Fruit fly (Drosophila melanogaster) whole organism, embryonic: ENCODE results near the gene Teh2.

Source experiments
- CG1024 ChIP-seq: fragments of 200-800 bp; sonication (Bioruptor generic); IDR thresholded peaks from 2 replicates; pipeline ENCODE4 v1.3.6; 2022; ENCODE audit warnings: missing biosample characterization, missing genetic modification characterization
- CG12659 ChIP-seq: fragments of 200-800 bp; sonication (Bioruptor generic); optimal IDR thresholded peaks from 3 replicates; lab custom pipeline; 2017; ENCODE audit warnings: mild to moderate bottlenecking, missing biosample characterization, missing genetic modification reagents, missing genetic modification characterization
- CG13287 ChIP-seq: fragments of 200-800 bp; sonication (Bioruptor generic); IDR thresholded peaks from 2 replicates; pipeline ENCODE4 v1.3.6; 2022; ENCODE audit warnings: missing biosample characterization, missing genetic modification characterization; ENCODE audit not compliant: partially characterized antibody
- CG15011 ChIP-seq: fragments of 200-800 bp; sonication (Bioruptor generic); optimal IDR thresholded peaks from 3 replicates; lab custom pipeline; 2018; ENCODE audit warnings: missing biosample characterization, mild to moderate bottlenecking, missing genetic modification characterization
- CG15479 ChIP-seq: fragments of 200-800 bp; sonication (Bioruptor generic); optimal IDR thresholded peaks from 3 replicates; lab custom pipeline; 2019; ENCODE audit warnings: missing biosample characterization, mild to moderate bottlenecking, missing genetic modification characterization, moderate library complexity
- CG16863 ChIP-seq: fragments of 200-800 bp; sonication (Bioruptor generic); optimal IDR thresholded peaks from 3 replicates; lab custom pipeline; 2016; ENCODE audit warnings: missing biosample characterization, missing genetic modification characterization
- CG2678 ChIP-seq: fragments of 200-800 bp; sonication (Bioruptor generic); optimal IDR thresholded peaks from 3 replicates; lab custom pipeline; 2019; ENCODE audit warnings: missing biosample characterization, mild to moderate bottlenecking, missing genetic modification characterization, moderate library complexity
- CG30020 ChIP-seq: fragments of 200-800 bp; optimal IDR thresholded peaks from 2 replicates; lab custom pipeline; 2019; ENCODE audit warnings: missing biosample characterization, mild to moderate bottlenecking, missing genetic modification characterization, moderate library complexity
- CG31441 ChIP-seq: fragments of 200-800 bp; sonication (Bioruptor generic); IDR thresholded peaks from 2 replicates; pipeline ENCODE4 v1.3.6; 2022; ENCODE audit warnings: missing biosample characterization, missing genetic modification characterization
- CG33213 ChIP-seq: fragments of 200-800 bp; sonication (Bioruptor generic); optimal IDR thresholded peaks from 3 replicates; lab custom pipeline; 2016; ENCODE audit warnings: missing biosample characterization, missing genetic modification characterization
- CG4854 ChIP-seq: fragments of 200-800 bp; sonication (Bioruptor generic); optimal IDR thresholded peaks from 2 replicates; lab custom pipeline; 2016; ENCODE audit warnings: missing biosample characterization, missing genetic modification characterization, inconsistent platforms
- CG5245 ChIP-seq: fragments of 200-800 bp; sonication (Bioruptor generic); optimal IDR thresholded peaks from 3 replicates; lab custom pipeline; 2016; ENCODE audit warnings: missing biosample characterization, missing genetic modification characterization
- CG6272 ChIP-seq: fragments of 200-800 bp; sonication (Bioruptor generic); IDR thresholded peaks from 2 replicates; pipeline ENCODE4 v1.3.6; 2022; ENCODE audit warnings: missing biosample characterization, missing genetic modification characterization
- CG7271 ChIP-seq: fragments of 200-800 bp; sonication (Bioruptor generic); optimal IDR thresholded peaks from 2 replicates; lab custom pipeline; 2018; ENCODE audit warnings: missing biosample characterization, mild to moderate bottlenecking, missing genetic modification characterization, moderate library complexity
- CG7357 ChIP-seq: fragments of 200-800 bp; sonication (Bioruptor generic); IDR thresholded peaks from 3 replicates; pipeline ENCODE4 v1.3.6; 2022; ENCODE audit warnings: missing biosample characterization, missing genetic modification characterization
- CG9727 ChIP-seq: fragments of 200-800 bp; sonication (Bioruptor generic); optimal IDR thresholded peaks from 3 replicates; lab custom pipeline; 2017; ENCODE audit warnings: missing biosample characterization, mild to moderate bottlenecking, missing genetic modification characterization
- CTCF ChIP-seq: fragments of 200-800 bp; sonication (Bioruptor generic); optimal IDR thresholded peaks from 2 replicates; lab custom pipeline; 2017; ENCODE audit warnings: missing biosample characterization, mild to moderate bottlenecking, missing genetic modification characterization, moderate library complexity
- CoRest ChIP-seq: fragments of 200-800 bp; sonication (Bioruptor generic); optimal IDR thresholded peaks from 3 replicates; lab custom pipeline; 2018; ENCODE audit warnings: missing biosample characterization, mild to moderate bottlenecking, missing genetic modification characterization, moderate library complexity
- Dad ChIP-seq: fragments of 200-800 bp; sonication (Bioruptor generic); optimal IDR thresholded peaks from 3 replicates; lab custom pipeline; 2016; ENCODE audit warnings: missing biosample characterization, missing genetic modification characterization
- Fer2 ChIP-seq: fragments of 200-800 bp; sonication (Bioruptor generic); optimal IDR thresholded peaks from 2 replicates; lab custom pipeline; 2018; ENCODE audit warnings: missing biosample characterization, mild to moderate bottlenecking, missing genetic modification characterization, moderate library complexity
- GATAe ChIP-seq: fragments of 200-800 bp; sonication (Bioruptor generic); conservative IDR thresholded peaks from 2 replicates; pipeline ENCODE4 v1.3.6; 2022; ENCODE audit warnings: missing biosample characterization, missing genetic modification characterization
- NC2β ChIP-seq: fragments of 200-800 bp; sonication (Bioruptor generic); optimal IDR thresholded peaks from 2 replicates; lab custom pipeline; 2016; ENCODE audit warnings: missing biosample characterization, missing genetic modification characterization
- Nf-YA ChIP-seq: fragments of 200-800 bp; sonication (Bioruptor generic); IDR thresholded peaks from 2 replicates; pipeline ENCODE4 v1.3.6; 2022; ENCODE audit warnings: missing biosample characterization, missing genetic modification characterization
- Poxn ChIP-seq: fragments of 200-800 bp; sonication (Bioruptor generic); IDR thresholded peaks from 2 replicates; pipeline ENCODE4 v1.3.6; 2022; ENCODE audit warnings: missing biosample characterization, missing genetic modification characterization
- Rfx ChIP-seq: fragments of 200-800 bp; sonication (Bioruptor generic); IDR thresholded peaks from 2 replicates; pipeline ENCODE4 v1.3.6; 2022; ENCODE audit warnings: missing biosample characterization, missing genetic modification characterization
- ase ChIP-seq: fragments of 200-800 bp; sonication (Bioruptor generic); IDR thresholded peaks from 3 replicates; pipeline ENCODE4 v1.3.6; 2022; ENCODE audit warnings: missing biosample characterization, missing genetic modification characterization
- bigmax ChIP-seq: fragments of 200-800 bp; sonication (Bioruptor generic); optimal IDR thresholded peaks from 2 replicates; lab custom pipeline; 2018; ENCODE audit warnings: missing biosample characterization, mild to moderate bottlenecking, missing genetic modification characterization
- croc ChIP-seq: fragments of 200-800 bp; sonication (Bioruptor generic); conservative IDR thresholded peaks from 3 replicates; pipeline ENCODE4 v1.3.6; 2022; ENCODE audit warnings: missing biosample characterization, missing genetic modification characterization
- da ChIP-seq: fragments of 200-800 bp; sonication (Bioruptor generic); optimal IDR thresholded peaks from 2 replicates; lab custom pipeline; 2016; ENCODE audit warnings: missing biosample characterization, missing genetic modification characterization
- dan ChIP-seq: fragments of 200-800 bp; sonication (Bioruptor generic); IDR thresholded peaks from 2 replicates; pipeline ENCODE4 v1.3.6; 2022; ENCODE audit warnings: missing biosample characterization, missing genetic modification characterization
- dm ChIP-seq: fragments of 200-800 bp; sonication (Bioruptor generic); optimal IDR thresholded peaks from 3 replicates; lab custom pipeline; 2016; ENCODE audit warnings: missing biosample characterization, missing genetic modification characterization
- dmrt11E ChIP-seq: fragments of 200-800 bp; sonication (Bioruptor generic); optimal IDR thresholded peaks from 3 replicates; lab custom pipeline; 2018; ENCODE audit warnings: missing biosample characterization, mild to moderate bottlenecking, missing genetic modification characterization, moderate library complexity
- dmrt99B ChIP-seq: fragments of 200-800 bp; sonication (Bioruptor generic); optimal IDR thresholded peaks from 2 replicates; lab custom pipeline; 2018; ENCODE audit warnings: missing biosample characterization, mild to moderate bottlenecking, missing genetic modification characterization, moderate library complexity
- eyg ChIP-seq: fragments of 200-800 bp; sonication (Bioruptor generic); optimal IDR thresholded peaks from 3 replicates; lab custom pipeline; 2016; ENCODE audit warnings: missing biosample characterization, missing genetic modification characterization
- fd102C ChIP-seq: fragments of 200-800 bp; sonication (Bioruptor generic); optimal IDR thresholded peaks from 2 replicates; lab custom pipeline; 2018; ENCODE audit warnings: missing biosample characterization, mild to moderate bottlenecking, missing genetic modification characterization, moderate library complexity
- gfzf ChIP-seq: fragments of 200-800 bp; sonication (Bioruptor generic); optimal IDR thresholded peaks from 2 replicates; lab custom pipeline; 2016; ENCODE audit warnings: missing biosample characterization, mild to moderate bottlenecking, missing genetic modification characterization, moderate library complexity
- grau ChIP-seq: fragments of 200-800 bp; optimal IDR thresholded peaks from 3 replicates; lab custom pipeline; 2019; ENCODE audit warnings: missing biosample characterization, mild to moderate bottlenecking, missing genetic modification characterization, moderate library complexity
- gro ChIP-seq: fragments of 200-800 bp; sonication (Bioruptor generic); optimal IDR thresholded peaks from 2 replicates; lab custom pipeline; 2016; ENCODE audit warnings: missing biosample characterization, missing genetic modification characterization
- gsb ChIP-seq: fragments of 200-800 bp; sonication (Bioruptor generic); IDR thresholded peaks from 2 replicates; pipeline ENCODE4 v1.3.6; 2022; ENCODE audit warnings: missing biosample characterization, missing genetic modification characterization
- ken ChIP-seq: fragments of 200-800 bp; sonication (Bioruptor generic); IDR thresholded peaks from 3 replicates; pipeline ENCODE4 v1.3.6; 2022; ENCODE audit warnings: missing biosample characterization, missing genetic modification characterization
- lilli ChIP-seq: fragments of 200-800 bp; sonication (Bioruptor generic); optimal IDR thresholded peaks from 3 replicates; lab custom pipeline; 2016; ENCODE audit warnings: missing biosample characterization, missing genetic modification characterization
- nerfin-2 ChIP-seq: fragments of 200-800 bp; sonication (Bioruptor generic); IDR thresholded peaks from 2 replicates; pipeline ENCODE4 v1.3.6; 2022; ENCODE audit warnings: missing biosample characterization, missing genetic modification characterization; ENCODE audit not compliant: partially characterized antibody
- p53 ChIP-seq: fragments of 200-800 bp; sonication (Bioruptor generic); optimal IDR thresholded peaks from 2 replicates; lab custom pipeline; 2016; ENCODE audit warnings: missing biosample characterization, missing genetic modification characterization
- phol ChIP-seq: fragments of 200-800 bp; sonication (Bioruptor generic); optimal IDR thresholded peaks from 3 replicates; lab custom pipeline; 2018; ENCODE audit warnings: missing biosample characterization, mild to moderate bottlenecking, missing genetic modification characterization, moderate library complexity
- prd ChIP-seq, 3 experiments: fragments of >200 bp in 2 of 3; fragments of 200-800 bp in 1 of 3; sonication (Bioruptor generic) in 1 of 3; optimal IDR thresholded peaks in 2 of 3; IDR thresholded peaks in 1 of 3; 2 replicates in 2 of 3; 3 replicates in 1 of 3; pipeline versions ENCODE4 v1.3.6 to Lab custom; 2017 to 2022; ENCODE audit warnings: missing biosample characterization in 1 of 3, missing genetic modification characterization in 1 of 3
- sna ChIP-seq: fragments of 200-800 bp; sonication (Bioruptor generic); IDR thresholded peaks from 2 replicates; pipeline ENCODE4 v1.3.6; 2022; ENCODE audit warnings: missing biosample characterization, missing genetic modification characterization; ENCODE audit not compliant: partially characterized antibody
- so ChIP-seq: fragments of 200-800 bp; sonication (Bioruptor generic); IDR thresholded peaks from 3 replicates; pipeline ENCODE4 v1.3.6; 2022; ENCODE audit warnings: missing biosample characterization, missing genetic modification characterization
- sob ChIP-seq: fragments of 200-800 bp; sonication (Bioruptor generic); IDR thresholded peaks from 2 replicates; pipeline ENCODE4 v1.3.6; 2022; ENCODE audit warnings: missing biosample characterization, missing genetic modification characterization
- vvl ChIP-seq: fragments of 200-800 bp; sonication (Bioruptor generic); IDR thresholded peaks from 2 replicates; pipeline ENCODE4 v1.3.6; 2022; ENCODE audit warnings: missing biosample characterization, missing genetic modification characterization
- wdn ChIP-seq: fragments of 200-800 bp; sonication (Bioruptor generic); IDR thresholded peaks from 2 replicates; pipeline ENCODE4 v1.3.6; 2022; ENCODE audit warnings: missing biosample characterization, missing genetic modification characterization
- yki ChIP-seq: fragments of >200 bp; optimal IDR thresholded peaks from 3 replicates; lab custom pipeline; 2018

Gene Teh2

DNA sequence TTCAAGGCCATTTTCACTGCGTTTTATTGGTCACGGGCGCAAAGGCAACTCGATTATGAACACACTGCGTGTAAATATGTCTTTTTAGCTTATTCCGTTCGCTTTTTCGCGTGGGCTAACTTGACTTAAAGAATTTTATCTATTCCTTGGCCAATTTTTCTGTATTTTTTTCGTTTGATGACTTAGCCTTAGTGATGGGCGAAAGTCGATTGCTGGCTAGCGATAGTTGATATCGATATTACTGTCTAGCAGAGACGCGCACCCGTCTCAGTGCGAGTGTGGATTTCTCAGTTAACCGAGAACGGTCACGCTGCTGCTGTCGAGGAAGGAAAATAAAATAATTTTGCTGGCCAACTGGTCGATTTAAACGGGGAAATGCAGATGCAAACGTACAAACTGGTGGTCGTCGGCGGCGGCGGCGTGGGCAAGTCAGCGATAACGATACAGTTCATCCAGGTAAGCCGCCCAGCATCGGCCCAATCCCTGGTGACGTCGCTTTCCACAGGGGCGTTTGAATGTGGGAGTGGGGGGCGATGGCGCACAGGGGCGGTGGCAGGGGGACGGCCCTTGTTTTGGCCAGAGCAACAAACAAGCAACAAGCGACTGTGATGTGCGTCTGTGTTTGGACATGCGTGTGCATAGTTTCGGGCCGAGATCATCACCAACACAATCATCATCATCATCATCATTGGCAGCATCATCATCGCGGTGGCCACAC is 48.9 kb downstream of the Teh2 start, which contains the start of the genes Rop and Ras64B (continued):
- no peak for TF ChIP-seq wdn (GFP tag; lab: Robert Waterston, UW)
- no peak for TF ChIP-seq Rfx
- TF ChIP-seq CG5245 (GFP tag; lab: Kevin White, UChicago), result no peak
- no peak for TF ChIP-seq dan
- peak; percentile 47 for TF ChIP-seq Dad
- TF ChIP-seq dm (GFP tag; lab: Kevin White, UChicago), result peak; percentile 50
- TF ChIP-seq CG15011 (GFP tag; lab: Kevin White, UChicago), result no peak
- TF ChIP-seq sna (GFP tag; lab: Robert Waterston, UW), result peak; percentile 71
- peak; percentile 15 for TF ChIP-seq CoRest (tag; lab: Kevin White, UChicago)
- peak; percentile 30; the same call in 1 of the 2 replicates for TF ChIP-seq CG31441 (GFP tag; lab: Robert Waterston, UW)
- TF ChIP-seq CG13287 (GFP tag; lab: Robert Waterston, UW), result peak; percentile 91
- peak; percentile 1 for TF ChIP-seq CG7271 (tag; lab: Kevin White, UChicago)
- no peak for TF ChIP-seq dmrt99B (tag; lab: Kevin White, UChicago)
- TF ChIP-seq lilli (GFP tag; lab: Kevin White, UChicago), result peak; percentile 46
- peak; percentile 38 for TF ChIP-seq grau (tag; lab: Kevin White, UChicago)
- peak; percentile 78 for TF ChIP-seq CG33213 (GFP tag; lab: Kevin White, UChicago)
- TF ChIP-seq prd (optimal IDR thresholded peaks at IDR 0.05; lab: Kevin White, UChicago), result no peak
- TF ChIP-seq prd (GFP tag; IDR thresholded peaks at IDR 0.05; lab: Robert Waterston, UW), result no peak
- TF ChIP-seq gsb (GFP tag; lab: Robert Waterston, UW), result no peak
- peak; percentile 14 for TF ChIP-seq da
- TF ChIP-seq croc (GFP tag; lab: Robert Waterston, UW), result no peak
- TF ChIP-seq CG30020, result peak; percentile 27
- TF ChIP-seq CG4854, result peak; percentile 13
- TF ChIP-seq eyg (GFP tag; lab: Kevin White, UChicago), result no peak
- no peak for TF ChIP-seq CG15479
- no peak for TF ChIP-seq CG7357 (GFP tag; lab: Robert Waterston, UW)
- TF ChIP-seq gfzf (GFP tag; lab: Kevin White, UChicago), result peak; percentile 97
- TF ChIP-seq yki (lab: Kevin White, UChicago), result no peak
- no peak for TF ChIP-seq Nf-YA (GFP tag; lab: Robert Waterston, UW)
- TF ChIP-seq phol (tag; lab: Kevin White, UChicago), result peak; percentile 62
- no peak for TF ChIP-seq CG16863 (GFP tag; lab: Kevin White, UChicago)
- no peak for TF ChIP-seq bigmax (GFP tag; lab: Kevin White, UChicago)
- no peak for TF ChIP-seq fd102C
- TF ChIP-seq nerfin-2 (GFP tag; lab: Robert Waterston, UW), result peak; percentile 50
- 0 out of 2 replicates have a peak, but pooled peaks have one; percentile 12 for TF ChIP-seq CG6272 (GFP tag; lab: Robert Waterston, UW)
- TF ChIP-seq NC2β (GFP tag; lab: Kevin White, UChicago), result peak; percentile 39
- TF ChIP-seq vvl (GFP tag; lab: Robert Waterston, UW), result peak; percentile 30; the same call in 1 of the 2 replicates
- no peak for TF ChIP-seq CG1024 (GFP tag; lab: Robert Waterston, UW)
- TF ChIP-seq dmrt11E (tag; lab: Kevin White, UChicago), result no peak
- no peak for TF ChIP-seq Poxn (GFP tag; lab: Robert Waterston, UW)
- peak; percentile 26 for TF ChIP-seq p53 (GFP tag; lab: Kevin White, UChicago)
- peak; percentile 86 for TF ChIP-seq CG12659 (GFP tag; lab: Kevin White, UChicago)
- no peak for TF ChIP-seq GATAe (GFP tag; lab: Robert Waterston, UW)
- no peak; the same call in none of the 2 replicates for TF ChIP-seq sob
- peak; percentile 29 for TF ChIP-seq CTCF (GFP tag; lab: Kevin White, UChicago)
- peak; percentile 36; the same call in 1 of the 3 replicates for TF ChIP-seq so
- no peak for TF ChIP-seq CG2678 (tag; lab: Kevin White, UChicago)
- TF ChIP-seq gro (GFP tag; lab: Kevin White, UChicago), result peak; percentile 53
- no peak for TF ChIP-seq ase (GFP tag; lab: Robert Waterston, UW)
- peak; percentile 20 for TF ChIP-seq CG9727 (GFP tag; lab: Kevin White, UChicago)
- no peak for TF ChIP-seq ken (GFP tag; lab: Robert Waterston, UW)
- TF ChIP-seq Fer2, result no peak
